Fruit fly (Drosophila melanogaster) whole organism, embryonic: ENCODE data around the gene CG15047.

Experiments used
- ATbp ChIP-seq: fragments of 200-800 bp; sonication (Bioruptor generic); optimal IDR thresholded peaks from 2 replicates; lab custom pipeline; 2017; ENCODE audit warnings: missing biosample characterization, mild to moderate bottlenecking, missing genetic modification characterization, missing genetic modification reagents
- Ada2b ChIP-seq: fragments of 200-800 bp; sonication (Bioruptor generic); IDR thresholded peaks from 2 replicates; pipeline ENCODE4 v1.3.6; 2022; ENCODE audit warnings: missing biosample characterization, missing genetic modification characterization
- Asciz ChIP-seq: fragments of 200-800 bp; sonication (Bioruptor generic); optimal IDR thresholded peaks from 2 replicates; lab custom pipeline; 2017; ENCODE audit warnings: missing biosample characterization, mild to moderate bottlenecking, missing genetic modification characterization, missing genetic modification reagents
- Atf3 ChIP-seq: fragments of 200-800 bp; sonication (Bioruptor generic); optimal IDR thresholded peaks from 3 replicates; lab custom pipeline; 2016; ENCODE audit warnings: missing biosample characterization, missing genetic modification characterization
- CG10543 ChIP-seq: fragments of 200-800 bp; sonication (Bioruptor generic); optimal IDR thresholded peaks from 3 replicates; lab custom pipeline; 2017; ENCODE audit warnings: missing biosample characterization, mild to moderate bottlenecking, missing genetic modification characterization, moderate library complexity
- CG12236 ChIP-seq: fragments of 200-800 bp; sonication (Bioruptor generic); optimal IDR thresholded peaks from 2 replicates; lab custom pipeline; 2016; ENCODE audit warnings: missing biosample characterization, missing genetic modification characterization
- CG13624 ChIP-seq: fragments of 200-800 bp; sonication (Bioruptor generic); optimal IDR thresholded peaks from 2 replicates; lab custom pipeline; 2016; ENCODE audit warnings: missing biosample characterization, missing genetic modification characterization
- CG15073 ChIP-seq: fragments of 200-800 bp; sonication (Bioruptor generic); optimal IDR thresholded peaks from 2 replicates; lab custom pipeline; 2016; ENCODE audit warnings: missing biosample characterization, missing genetic modification characterization
- CG1602 ChIP-seq: fragments of 200-800 bp; sonication (Bioruptor generic); optimal IDR thresholded peaks from 3 replicates; lab custom pipeline; 2016; ENCODE audit warnings: missing biosample characterization, missing genetic modification characterization
- CG16813 ChIP-seq: fragments of 200-800 bp; sonication (Bioruptor generic); IDR thresholded peaks from 3 replicates; pipeline ENCODE4 v1.3.6; 2022; ENCODE audit warnings: missing biosample characterization, missing genetic modification characterization; ENCODE audit not compliant: partially characterized antibody
- CG17361 ChIP-seq: fragments of 200-800 bp; sonication (Bioruptor generic); IDR thresholded peaks from 3 replicates; pipeline ENCODE4 v1.3.6; 2022; ENCODE audit warnings: missing biosample characterization, missing genetic modification characterization
- CG2889 ChIP-seq: fragments of 200-800 bp; sonication (Bioruptor generic); IDR thresholded peaks from 3 replicates; pipeline ENCODE4 v1.3.6; 2022; ENCODE audit warnings: missing biosample characterization, missing genetic modification characterization
- CG31441 ChIP-seq: fragments of 200-800 bp; sonication (Bioruptor generic); IDR thresholded peaks from 2 replicates; pipeline ENCODE4 v1.3.6; 2022; ENCODE audit warnings: missing biosample characterization, missing genetic modification characterization
- CG3838 ChIP-seq: fragments of 200-800 bp; sonication (Bioruptor generic); optimal IDR thresholded peaks from 3 replicates; lab custom pipeline; 2016; ENCODE audit warnings: missing biosample characterization, missing genetic modification characterization
- CG4707 ChIP-seq: fragments of 200-800 bp; sonication (Bioruptor generic); optimal IDR thresholded peaks from 2 replicates; lab custom pipeline; 2018; ENCODE audit warnings: missing biosample characterization, mild to moderate bottlenecking, missing genetic modification characterization, moderate library complexity
- CG5180 ChIP-seq: fragments of 200-800 bp; sonication (Bioruptor generic); optimal IDR thresholded peaks from 3 replicates; lab custom pipeline; 2017; ENCODE audit warnings: missing biosample characterization, missing genetic modification characterization, mild to moderate bottlenecking, moderate library complexity, missing genetic modification reagents
- CG7357 ChIP-seq: fragments of 200-800 bp; sonication (Bioruptor generic); IDR thresholded peaks from 3 replicates; pipeline ENCODE4 v1.3.6; 2022; ENCODE audit warnings: missing biosample characterization, missing genetic modification characterization
- CG9609 ChIP-seq: fragments of 200-800 bp; sonication (Bioruptor generic); optimal IDR thresholded peaks from 3 replicates; lab custom pipeline; 2016; ENCODE audit warnings: missing biosample characterization, missing genetic modification characterization
- Camta ChIP-seq: fragments of 200-800 bp; sonication (Bioruptor generic); optimal IDR thresholded peaks from 2 replicates; lab custom pipeline; 2016; ENCODE audit warnings: missing biosample characterization, missing genetic modification characterization
- CrebB ChIP-seq: fragments of 200-800 bp; sonication (Bioruptor generic); optimal IDR thresholded peaks from 3 replicates; lab custom pipeline; 2018; ENCODE audit warnings: missing biosample characterization, mild to moderate bottlenecking, missing genetic modification characterization
- D ChIP-seq, 2 experiments: fragments of 200-800 bp in 1 of 2; fragments of >200 bp in 1 of 2; sonication (Bioruptor generic) in 1 of 2; optimal IDR thresholded peaks; 2 replicates in 1 of 2; 3 replicates in 1 of 2; lab custom pipeline; 2017; ENCODE audit warnings: mild to moderate bottlenecking in 1 of 2, missing biosample characterization in 1 of 2, missing genetic modification characterization in 1 of 2, missing genetic modification reagents in 1 of 2
- D19A ChIP-seq: fragments of 200-800 bp; optimal IDR thresholded peaks from 3 replicates; lab custom pipeline; 2019; ENCODE audit warnings: missing biosample characterization, mild to moderate bottlenecking, missing genetic modification characterization, moderate library complexity
- Dip2 ChIP-seq: fragments of 200-800 bp; sonication (Bioruptor generic); IDR thresholded peaks from 2 replicates; pipeline ENCODE4 v1.3.6; 2022; ENCODE audit warnings: missing biosample characterization, missing genetic modification characterization
- Fer1 ChIP-seq: fragments of 200-800 bp; sonication (Bioruptor generic); optimal IDR thresholded peaks from 2 replicates; lab custom pipeline; 2017; ENCODE audit warnings: missing biosample characterization, mild to moderate bottlenecking, missing genetic modification characterization
- MESR4 ChIP-seq: fragments of 200-800 bp; sonication (Bioruptor generic); optimal IDR thresholded peaks from 2 replicates; lab custom pipeline; 2018; ENCODE audit warnings: missing biosample characterization, mild to moderate bottlenecking, missing genetic modification characterization, moderate library complexity
- MTF-1 ChIP-seq: fragments of 200-800 bp; sonication (Bioruptor generic); optimal IDR thresholded peaks from 2 replicates; lab custom pipeline; 2018; ENCODE audit warnings: missing biosample characterization, mild to moderate bottlenecking, missing genetic modification characterization, borderline replicate concordance
- Oli ChIP-seq: fragments of 200-800 bp; sonication (Bioruptor generic); optimal IDR thresholded peaks from 2 replicates; lab custom pipeline; 2018; ENCODE audit warnings: missing biosample characterization, mild to moderate bottlenecking, missing genetic modification characterization, moderate library complexity
- Optix ChIP-seq: fragments of 200-800 bp; sonication (Bioruptor generic); IDR thresholded peaks from 3 replicates; pipeline ENCODE4 v1.3.6; 2022; ENCODE audit warnings: missing biosample characterization, missing genetic modification characterization
- YL-1 ChIP-seq: fragments of 200-800 bp; sonication (Bioruptor generic); optimal IDR thresholded peaks from 3 replicates; lab custom pipeline; 2017; ENCODE audit warnings: missing biosample characterization, mild to moderate bottlenecking, missing genetic modification characterization
- al ChIP-seq: fragments of 200-800 bp; sonication (Bioruptor generic); IDR thresholded peaks from 2 replicates; pipeline ENCODE4 v1.3.6; 2022; ENCODE audit warnings: missing biosample characterization, missing genetic modification characterization
- ash1 ChIP-seq: fragments of 200-800 bp; sonication (Bioruptor generic); optimal IDR thresholded peaks from 2 replicates; lab custom pipeline; 2018; ENCODE audit warnings: missing biosample characterization, mild to moderate bottlenecking, missing genetic modification characterization
- chif ChIP-seq, 2 experiments: fragments of 200-800 bp; sonication (Bioruptor generic); optimal IDR thresholded peaks; 3 replicates each; lab custom pipeline; 2016; ENCODE audit warnings: missing biosample characterization in 2 of 2, missing genetic modification characterization in 2 of 2
- danr ChIP-seq: fragments of 200-800 bp; sonication (Bioruptor generic); IDR thresholded peaks from 2 replicates; pipeline ENCODE4 v1.3.6; 2022; ENCODE audit warnings: missing biosample characterization, missing genetic modification characterization
- dati ChIP-seq: fragments of 200-800 bp; sonication (Bioruptor generic); IDR thresholded peaks from 2 replicates; pipeline ENCODE4 v1.3.6; 2022; ENCODE audit warnings: missing biosample characterization, missing genetic modification characterization
- disco-r ChIP-seq: fragments of 200-800 bp; sonication (Bioruptor generic); optimal IDR thresholded peaks from 2 replicates; lab custom pipeline; 2016; ENCODE audit warnings: missing biosample characterization, missing genetic modification characterization
- ewg ChIP-seq: fragments of 200-800 bp; sonication (Bioruptor generic); optimal IDR thresholded peaks from 3 replicates; lab custom pipeline; 2017; ENCODE audit warnings: mild to moderate bottlenecking, missing biosample characterization, missing genetic modification reagents, missing genetic modification characterization
- eyg ChIP-seq: fragments of 200-800 bp; sonication (Bioruptor generic); optimal IDR thresholded peaks from 3 replicates; lab custom pipeline; 2016; ENCODE audit warnings: missing biosample characterization, missing genetic modification characterization
- fd96Cb ChIP-seq: fragments of 200-800 bp; sonication (Bioruptor generic); optimal IDR thresholded peaks from 2 replicates; lab custom pipeline; 2018; ENCODE audit warnings: missing biosample characterization, mild to moderate bottlenecking, missing genetic modification characterization, moderate library complexity
- hb ChIP-seq: fragments of 200-800 bp; sonication (Bioruptor generic); IDR thresholded peaks from 3 replicates; pipeline ENCODE4 v1.3.6; 2022; ENCODE audit warnings: missing biosample characterization, missing genetic modification characterization; ENCODE audit not compliant: partially characterized antibody
- ind ChIP-seq: fragments of 200-800 bp; sonication (Bioruptor generic); optimal IDR thresholded peaks from 3 replicates; lab custom pipeline; 2016; ENCODE audit warnings: missing biosample characterization, missing genetic modification characterization
- jing ChIP-seq: fragments of 200-800 bp; sonication (Bioruptor generic); optimal IDR thresholded peaks from 2 replicates; lab custom pipeline; 2018; ENCODE audit warnings: missing biosample characterization, mild to moderate bottlenecking, missing genetic modification characterization
- lov ChIP-seq, 2 experiments: fragments of 200-800 bp in 1 of 2; fragments of >200 bp in 1 of 2; sonication (Bioruptor generic) in 1 of 2; IDR thresholded peaks in 1 of 2; optimal IDR thresholded peaks in 1 of 2; 2 replicates in 1 of 2; 3 replicates in 1 of 2; pipeline versions ENCODE4 v1.3.6 to Lab custom; 2017 to 2022; ENCODE audit warnings: missing biosample characterization in 1 of 2, missing genetic modification characterization in 1 of 2
- pita ChIP-seq: fragments of 200-800 bp; sonication (Bioruptor generic); optimal IDR thresholded peaks from 2 replicates; lab custom pipeline; 2017; ENCODE audit warnings: missing biosample characterization, mild to moderate bottlenecking, missing genetic modification characterization
- repo ChIP-seq: fragments of 200-800 bp; sonication (Bioruptor generic); optimal IDR thresholded peaks from 2 replicates; lab custom pipeline; 2016; ENCODE audit warnings: missing biosample characterization, missing genetic modification characterization
- rib ChIP-seq: fragments of 200-800 bp; sonication (Bioruptor generic); IDR thresholded peaks from 2 replicates; pipeline ENCODE4 v1.3.6; 2022; ENCODE audit warnings: missing biosample characterization, missing genetic modification characterization
- sna ChIP-seq: fragments of 200-800 bp; sonication (Bioruptor generic); IDR thresholded peaks from 2 replicates; pipeline ENCODE4 v1.3.6; 2022; ENCODE audit warnings: missing biosample characterization, missing genetic modification characterization; ENCODE audit not compliant: partially characterized antibody
- sob ChIP-seq: fragments of 200-800 bp; sonication (Bioruptor generic); IDR thresholded peaks from 2 replicates; pipeline ENCODE4 v1.3.6; 2022; ENCODE audit warnings: missing biosample characterization, missing genetic modification characterization
- tll ChIP-seq, 2 experiments: fragments of 200-800 bp in 1 of 2; fragments of >200 bp in 1 of 2; sonication (Bioruptor generic) in 1 of 2; optimal IDR thresholded peaks; 2 replicates each; lab custom pipeline; 2017 to 2019; ENCODE audit warnings: missing biosample characterization in 2 of 2, missing genetic modification characterization in 2 of 2, mild to moderate bottlenecking in 1 of 2, moderate library complexity in 1 of 2
- ttk ChIP-seq: fragments of 200-800 bp; sonication (Bioruptor generic); IDR thresholded peaks from 2 replicates; pipeline ENCODE4 v2.1.2; 2022; ENCODE audit warnings: missing biosample characterization, missing genetic modification characterization

CG15047 gene

DNA sequence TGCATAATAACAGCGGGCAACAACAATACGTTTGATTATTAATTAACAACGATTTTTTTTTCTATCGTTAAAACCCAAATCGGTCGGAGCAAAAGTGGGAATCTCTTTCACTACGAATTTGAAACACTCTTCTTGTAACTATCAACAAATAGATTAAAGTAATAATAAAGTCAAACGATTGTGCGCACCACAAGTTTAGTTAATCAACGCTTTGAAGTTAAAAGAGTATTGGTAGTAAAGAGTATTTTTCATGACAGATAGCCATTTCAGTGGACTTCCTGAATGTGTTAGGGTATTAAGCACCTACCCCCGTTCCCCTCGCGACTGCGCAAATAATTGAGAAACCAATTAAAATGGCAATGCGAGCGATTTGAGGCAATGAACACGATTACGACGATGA lies 18.3 kb downstream of the CG15047 start (continued):
- TF ChIP-seq CG12236: peak; percentile 37
- peak; percentile 82 for TF ChIP-seq CG31441
- TF ChIP-seq ash1: no peak
- peak; percentile 53 for TF ChIP-seq CrebB (tag; lab: Kevin White, UChicago)
- no peak for TF ChIP-seq tll (GFP tag; optimal IDR thresholded peaks at IDR 0.05; lab: Kevin White, UChicago)
- TF ChIP-seq CG1602 (GFP tag; lab: Kevin White, UChicago): peak; percentile 63
- peak; percentile 87 for TF ChIP-seq Ada2b
- peak; percentile 34 for TF ChIP-seq Asciz
- TF ChIP-seq CG4707 (GFP tag; lab: Kevin White, UChicago): peak; percentile 40
- TF ChIP-seq Fer1 (GFP tag; lab: Kevin White, UChicago): peak; percentile 76
- peak; percentile 76 for TF ChIP-seq ind (GFP tag; lab: Kevin White, UChicago)
- no peak for TF ChIP-seq sna (GFP tag; lab: Robert Waterston, UW)
- peak; percentile 62 for TF ChIP-seq disco-r (GFP tag; lab: Kevin White, UChicago)
- peak; percentile 44 for TF ChIP-seq eyg (GFP tag; lab: Kevin White, UChicago)
- TF ChIP-seq rib (GFP tag; lab: Robert Waterston, UW): peak; percentile 78
- TF ChIP-seq lov (optimal IDR thresholded peaks at IDR 0.05; lab: Kevin White, UChicago): no peak
- TF ChIP-seq lov (GFP tag; IDR thresholded peaks at IDR 0.05; lab: Robert Waterston, UW): peak; percentile 74; the same call in 2 of the 3 replicates
- TF ChIP-seq CG15073: no peak
- peak; percentile 75 for TF ChIP-seq CG17361 (GFP tag; lab: Robert Waterston, UW)
- peak; percentile 51; the same call in 1 of the 3 replicates for TF ChIP-seq Optix (GFP tag; lab: Robert Waterston, UW)
- TF ChIP-seq CG2889: peak; percentile 66; the same call in 2 of the 3 replicates
- peak; percentile 90 for TF ChIP-seq sob (GFP tag; lab: Robert Waterston, UW)
- peak; percentile 86 for TF ChIP-seq al (GFP tag; lab: Robert Waterston, UW)
- TF ChIP-seq CG10543: peak; percentile 64
- peak; percentile 79 for TF ChIP-seq CG7357 (GFP tag; lab: Robert Waterston, UW)
- TF ChIP-seq YL-1 (GFP tag; lab: Kevin White, UChicago): no peak
- TF ChIP-seq MESR4 (GFP tag; lab: Kevin White, UChicago): no peak
- peak; percentile 32 for TF ChIP-seq CG3838 (GFP tag; lab: Kevin White, UChicago)
- peak; percentile 57 for TF ChIP-seq ATbp
- no peak for TF ChIP-seq pita (GFP tag; lab: Kevin White, UChicago)
- TF ChIP-seq Atf3: peak; percentile 52
- peak; percentile 97 for TF ChIP-seq D19A (tag; lab: Kevin White, UChicago)
- peak; percentile 60 for TF ChIP-seq jing (GFP tag; lab: Kevin White, UChicago)
- TF ChIP-seq dati (GFP tag; lab: Robert Waterston, UW): peak; percentile 70
- peak; percentile 81 for TF ChIP-seq CG13624
- TF ChIP-seq chif (GFP tag; optimal IDR thresholded peaks at IDR 0.05; lab: Kevin White, UChicago): peak; percentile 52 to 67
- TF ChIP-seq ttk (GFP tag; lab: Robert Waterston, UW): peak; percentile 79
- TF ChIP-seq Dip2 (GFP tag; lab: Robert Waterston, UW): peak; percentile 46; the same call in 1 of the 2 replicates
- peak; percentile 29 for TF ChIP-seq MTF-1 (GFP tag; lab: Kevin White, UChicago)
- no peak for TF ChIP-seq hb
- TF ChIP-seq danr (GFP tag; lab: Robert Waterston, UW): peak; percentile 77
- peak; percentile 54 for TF ChIP-seq repo
- TF ChIP-seq Oli (tag; lab: Kevin White, UChicago): peak; percentile 87
- no peak for TF ChIP-seq CG16813 (GFP tag; lab: Robert Waterston, UW)
- no peak for TF ChIP-seq D (optimal IDR thresholded peaks at IDR 0.05; lab: Kevin White, UChicago)
- TF ChIP-seq D (GFP tag; optimal IDR thresholded peaks at IDR 0.05; lab: Kevin White, UChicago): peak; percentile 50
- TF ChIP-seq CG9609: peak; percentile 65
- TF ChIP-seq CG5180 (GFP tag; lab: Kevin White, UChicago): peak; percentile 62
- peak; percentile 54 for TF ChIP-seq Camta (GFP tag; lab: Kevin White, UChicago)
- TF ChIP-seq fd96Cb (tag; lab: Kevin White, UChicago): peak; percentile 68
- peak; percentile 48 for TF ChIP-seq ewg (GFP tag; lab: Kevin White, UChicago)
